Worm (Caenorhabditis elegans) whole organism, L2 larva: ENCODE results near the gene ccm-3.
A peak's percentile ranks its signal among the peaks of the same experiment; 100 is the strongest.

Experiments used
- C34F6.9 ChIP-seq: fragments of 150-350 bp; optimal IDR thresholded peaks from 2 replicates; lab custom pipeline; 2014; ENCODE audit warnings: missing biosample characterization, missing genetic modification characterization
- F13H6.1 ChIP-seq: sonication (generic microtip); optimal IDR thresholded peaks from 2 replicates; lab custom pipeline; 2016; ENCODE audit warnings: missing genetic modification characterization, missing compliant biosample characterization
- R02D3.7 ChIP-seq: fragments of 150-350 bp; optimal IDR thresholded peaks from 2 replicates; lab custom pipeline; 2014; ENCODE audit warnings: missing biosample characterization, missing genetic modification characterization
- Y55F3AM.14 ChIP-seq: fragments of 200-800 bp; sonication (Bioruptor generic); optimal IDR thresholded peaks from 2 replicates; lab custom pipeline; 2018; ENCODE audit warnings: mild to moderate bottlenecking, missing genetic modification characterization, missing compliant biosample characterization
- ZK546.5 ChIP-seq: sonication (generic microtip); optimal IDR thresholded peaks from 2 replicates; lab custom pipeline; 2017; ENCODE audit warnings: missing biosample characterization, missing genetic modification characterization
- alr-1 ChIP-seq: fragments of 150-350 bp; optimal IDR thresholded peaks from 2 replicates; lab custom pipeline; 2014; ENCODE audit warnings: missing biosample characterization, missing genetic modification characterization
- aly-2 ChIP-seq: fragments of 150-350 bp; optimal IDR thresholded peaks from 2 replicates; lab custom pipeline; 2014; ENCODE audit warnings: missing biosample characterization, missing genetic modification characterization
- ama-1 ChIP-seq: fragments of 150-350 bp; optimal IDR thresholded peaks from 2 replicates; lab custom pipeline; 2018; ENCODE audit warnings: inconsistent platforms
- blmp-1 ChIP-seq: sonication (generic microtip); optimal IDR thresholded peaks from 2 replicates; lab custom pipeline; 2017; ENCODE audit warnings: missing genetic modification characterization, mild to moderate bottlenecking, missing compliant biosample characterization, antibody characterized with exemption, moderate library complexity; ENCODE audit not compliant: insufficient read depth
- ceh-16 ChIP-seq: fragments of 150-350 bp; optimal IDR thresholded peaks from 2 replicates; lab custom pipeline; 2014; ENCODE audit warnings: missing biosample characterization, missing genetic modification characterization
- ceh-82 ChIP-seq: fragments of 150-350 bp; optimal IDR thresholded peaks from 2 replicates; lab custom pipeline; 2014; ENCODE audit warnings: missing biosample characterization, missing genetic modification characterization
- crh-2 ChIP-seq: sonication (generic microtip); optimal IDR thresholded peaks from 2 replicates; lab custom pipeline; 2017; ENCODE audit warnings: missing biosample characterization, missing genetic modification characterization
- dmd-4 ChIP-seq: sonication (generic microtip); optimal IDR thresholded peaks from 2 replicates; lab custom pipeline; 2017; ENCODE audit warnings: missing biosample characterization, missing genetic modification characterization
- egl-27 ChIP-seq: sonication (generic microtip); optimal IDR thresholded peaks from 3 replicates; lab custom pipeline; 2017; ENCODE audit warnings: missing biosample characterization, missing genetic modification reagents, missing genetic modification characterization
- elt-1 ChIP-seq: fragments of 150-350 bp; optimal IDR thresholded peaks from 2 replicates; lab custom pipeline; 2014; ENCODE audit warnings: missing biosample characterization, missing genetic modification characterization
- elt-3 ChIP-seq: sonication (generic microtip); optimal IDR thresholded peaks from 2 replicates; lab custom pipeline; 2017; ENCODE audit warnings: missing biosample characterization, missing genetic modification characterization
- fos-1 ChIP-seq: fragments of 150-350 bp; optimal IDR thresholded peaks from 2 replicates; lab custom pipeline; 2014; ENCODE audit warnings: missing biosample characterization, missing genetic modification characterization
- gmeb-1 ChIP-seq: fragments of 150-350 bp; optimal IDR thresholded peaks from 2 replicates; lab custom pipeline; 2014; ENCODE audit warnings: missing biosample characterization, missing genetic modification characterization
- lin-13 ChIP-seq: fragments of 150-350 bp; optimal IDR thresholded peaks from 2 replicates; lab custom pipeline; 2014; ENCODE audit warnings: missing biosample characterization, missing genetic modification reagents, missing genetic modification characterization
- lin-39 ChIP-seq: fragments of 150-350 bp; optimal IDR thresholded peaks from 2 replicates; lab custom pipeline; 2014; ENCODE audit warnings: missing biosample characterization, missing genetic modification reagents, missing genetic modification characterization
- lsy-2 ChIP-seq, 2 experiments: fragments of 150-350 bp in 1 of 2; sonication (generic microtip) in 1 of 2; optimal IDR thresholded peaks; 2 replicates each; lab custom pipeline; 2014 to 2017; ENCODE audit warnings: missing biosample characterization in 2 of 2, missing genetic modification characterization in 2 of 2
- mab-5 ChIP-seq: fragments of 150-350 bp; optimal IDR thresholded peaks from 2 replicates; lab custom pipeline; 2014; ENCODE audit warnings: missing biosample characterization, missing genetic modification characterization
- mbf-1 ChIP-seq: sonication (generic microtip); optimal IDR thresholded peaks from 2 replicates; lab custom pipeline; 2017; ENCODE audit warnings: missing biosample characterization, missing genetic modification characterization
- mdl-1 ChIP-seq, 2 experiments: fragments of 150-350 bp in 1 of 2; sonication (generic microtip) in 1 of 2; optimal IDR thresholded peaks; 2 replicates each; lab custom pipeline; 2017; ENCODE audit warnings: missing biosample characterization in 2 of 2, missing genetic modification characterization in 2 of 2
- nhr-10 ChIP-seq: sonication (generic microtip); optimal IDR thresholded peaks from 2 replicates; lab custom pipeline; 2017; ENCODE audit warnings: missing biosample characterization, missing genetic modification characterization
- nhr-11 ChIP-seq: fragments of 150-350 bp; optimal IDR thresholded peaks from 2 replicates; lab custom pipeline; 2014; ENCODE audit warnings: missing biosample characterization, missing genetic modification characterization
- nhr-12 ChIP-seq: fragments of 150-350 bp; optimal IDR thresholded peaks from 2 replicates; lab custom pipeline; 2014; ENCODE audit warnings: missing biosample characterization, missing genetic modification characterization
- nhr-129 ChIP-seq: fragments of 150-350 bp; optimal IDR thresholded peaks from 2 replicates; lab custom pipeline; 2014; ENCODE audit warnings: missing biosample characterization, missing genetic modification characterization
- nhr-21 ChIP-seq: fragments of 150-350 bp; optimal IDR thresholded peaks from 2 replicates; lab custom pipeline; 2014; ENCODE audit warnings: missing biosample characterization, missing genetic modification characterization
- nhr-23 ChIP-seq: fragments of 150-350 bp; optimal IDR thresholded peaks from 2 replicates; lab custom pipeline; 2014; ENCODE audit warnings: missing biosample characterization, missing genetic modification reagents, missing genetic modification characterization
- nhr-237 ChIP-seq: fragments of 150-350 bp; optimal IDR thresholded peaks from 2 replicates; lab custom pipeline; 2014; ENCODE audit warnings: missing biosample characterization, missing genetic modification characterization
- nhr-6 ChIP-seq: fragments of 150-350 bp; optimal IDR thresholded peaks from 2 replicates; lab custom pipeline; 2014; ENCODE audit warnings: missing biosample characterization, missing genetic modification characterization
- nhr-77 ChIP-seq: fragments of 150-350 bp; optimal IDR thresholded peaks from 2 replicates; lab custom pipeline; 2014; ENCODE audit warnings: missing biosample characterization, missing genetic modification characterization
- peb-1 ChIP-seq: fragments of 150-350 bp; optimal IDR thresholded peaks from 2 replicates; lab custom pipeline; 2014; ENCODE audit warnings: missing biosample characterization, missing genetic modification characterization
- sem-4 ChIP-seq: fragments of 150-350 bp; optimal IDR thresholded peaks from 2 replicates; lab custom pipeline; 2014; ENCODE audit warnings: missing biosample characterization, missing genetic modification reagents, missing genetic modification characterization
- skn-1 ChIP-seq: sonication (generic microtip); optimal IDR thresholded peaks from 2 replicates; lab custom pipeline; 2017; ENCODE audit warnings: missing biosample characterization, missing genetic modification characterization
- sma-3 ChIP-seq: sonication (generic microtip); optimal IDR thresholded peaks from 2 replicates; lab custom pipeline; 2016; ENCODE audit warnings: missing genetic modification reagents, missing genetic modification characterization, missing compliant biosample characterization
- sma-9 ChIP-seq, 2 experiments: fragments of 150-350 bp in 1 of 2; sonication (generic microtip) in 1 of 2; optimal IDR thresholded peaks; 2 replicates each; lab custom pipeline; 2014 to 2016; ENCODE audit warnings: missing genetic modification characterization in 2 of 2, mild to moderate bottlenecking in 1 of 2, missing biosample characterization in 1 of 2, missing compliant biosample characterization in 1 of 2, missing genetic modification reagents in 1 of 2, moderate library complexity in 1 of 2
- unc-39 ChIP-seq: fragments of 150-350 bp; optimal IDR thresholded peaks from 2 replicates; lab custom pipeline; 2014; ENCODE audit warnings: missing biosample characterization, missing genetic modification characterization
- unc-55 ChIP-seq: fragments of 150-350 bp; sonication (generic microtip); optimal IDR thresholded peaks from 3 replicates; lab custom pipeline; 2014; ENCODE audit warnings: missing biosample characterization, missing genetic modification reagents, missing genetic modification characterization
- unc-62 ChIP-seq: fragments of 150-350 bp; optimal IDR thresholded peaks from 2 replicates; lab custom pipeline; 2014; ENCODE audit warnings: missing biosample characterization, missing genetic modification reagents, missing genetic modification characterization
- zag-1 ChIP-seq: fragments of 150-350 bp; optimal IDR thresholded peaks from 2 replicates; lab custom pipeline; 2014; ENCODE audit warnings: missing biosample characterization, missing genetic modification characterization
- ztf-1 ChIP-seq: fragments of 200-800 bp; sonication (Bioruptor generic); conservative IDR thresholded peaks from 2 replicates; pipeline ENCODE4 v1.3.6; 2022; ENCODE audit warnings: missing genetic modification characterization, missing compliant biosample characterization
- ztf-11 ChIP-seq: sonication (generic microtip); optimal IDR thresholded peaks from 2 replicates; lab custom pipeline; 2017; ENCODE audit warnings: missing biosample characterization, missing genetic modification characterization
- ztf-4 ChIP-seq: fragments of 150-350 bp; optimal IDR thresholded peaks from 2 replicates; lab custom pipeline; 2014; ENCODE audit warnings: missing biosample characterization, missing genetic modification characterization

ccm-3 gene

DNA sequence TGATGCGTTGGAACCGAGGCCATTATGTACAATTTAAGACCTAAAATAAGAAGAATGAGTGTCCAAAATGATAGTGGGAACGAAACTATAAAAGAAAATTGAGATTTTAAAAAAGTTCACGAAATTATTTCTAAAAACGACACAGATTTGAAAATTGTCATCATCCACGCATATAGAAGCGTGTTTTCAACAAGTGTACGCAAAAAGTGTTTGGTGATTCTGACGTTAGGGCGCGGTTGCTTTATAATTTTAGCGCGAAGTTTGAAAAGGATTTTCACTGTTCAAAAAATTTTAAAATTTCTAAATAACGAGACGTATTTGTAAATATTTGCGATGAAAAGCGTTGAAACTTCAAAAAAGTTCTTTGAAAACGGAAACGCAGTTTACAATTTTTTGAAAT, 43.7 kb downstream of the ccm-3 start, which contains the start of gene cdc-48.1 (continued):
- TF ChIP-seq skn-1 = peak; percentile 100
- TF ChIP-seq lsy-2 (tag; optimal IDR thresholded peaks at IDR 0.05; lab: Kevin White, UChicago) = peak; percentile 98 to 99
- peak; percentile 99 for TF ChIP-seq Y55F3AM.14 (GFP tag; lab: Kevin White, UChicago)
- TF ChIP-seq sma-9 (GFP tag; optimal IDR thresholded peaks at IDR 0.05; lab: Kevin White, UChicago) = peak; percentile 100
- TF ChIP-seq sma-9 (tag; optimal IDR thresholded peaks at IDR 0.05; lab: Kevin White, UChicago) = peak; percentile 49
- TF ChIP-seq unc-39 = peak; percentile 57
- TF ChIP-seq gmeb-1 (tag; lab: Kevin White, UChicago) = peak; percentile 100
- TF ChIP-seq ztf-11 = peak; percentile 87
- peak; percentile 98 for TF ChIP-seq mab-5
- peak; percentile 84 for TF ChIP-seq nhr-12 (tag; lab: Kevin White, UChicago)
- TF ChIP-seq sem-4 (tag; lab: Kevin White, UChicago) = peak; percentile 100
- TF ChIP-seq ceh-16 (tag; lab: Kevin White, UChicago) = peak; percentile 100

DNA sequence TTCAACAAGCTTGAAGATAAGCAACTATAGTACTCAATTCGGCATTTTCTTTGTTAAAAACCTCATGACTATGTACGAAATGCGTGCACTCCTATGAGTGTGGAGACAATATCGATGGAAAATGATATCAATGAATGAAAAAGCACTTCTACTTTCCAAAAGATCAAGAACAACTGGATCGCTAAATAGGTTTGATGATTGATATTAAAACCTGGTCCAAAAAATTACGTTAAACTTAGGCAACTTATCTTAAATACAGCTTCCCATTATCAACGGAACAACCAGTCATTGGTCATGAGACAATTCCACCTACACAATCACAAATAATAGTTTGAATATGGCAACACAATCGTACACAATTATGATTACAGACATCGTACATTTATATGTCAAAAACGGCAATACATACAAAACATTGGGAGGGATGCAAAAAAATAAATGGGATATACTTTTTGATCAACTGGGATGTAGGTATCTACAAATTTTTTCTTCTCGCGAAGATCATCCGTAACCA, 47.3 kb downstream of the ccm-3 start:
- no peak for TF ChIP-seq nhr-129 (tag; lab: Kevin White, UChicago)
- no peak for TF ChIP-seq sma-3 (GFP tag; lab: Kevin White, UChicago)
- TF ChIP-seq unc-62 = no peak
- no peak for TF ChIP-seq ztf-11
- no peak for TF ChIP-seq blmp-1 (tag; lab: Kevin White, UChicago)
- peak; percentile 13 for TF ChIP-seq nhr-6 (tag; lab: Kevin White, UChicago)
- TF ChIP-seq gmeb-1 (tag; lab: Kevin White, UChicago) = no peak
- TF ChIP-seq lsy-2 (tag; optimal IDR thresholded peaks at IDR 0.05; lab: Kevin White, UChicago) = no peak
- TF ChIP-seq dmd-4 (tag; lab: Kevin White, UChicago) = no peak
- no peak for TF ChIP-seq zag-1 (tag; lab: Kevin White, UChicago)
- TF ChIP-seq lin-13 (GFP tag; lab: Kevin White, UChicago) = no peak
- peak; percentile 7 for TF ChIP-seq ama-1 (lab: Kevin White, UChicago)
- no peak for TF ChIP-seq nhr-12 (tag; lab: Kevin White, UChicago)
- TF ChIP-seq mbf-1 (tag; lab: Kevin White, UChicago) = no peak
- TF ChIP-seq nhr-237 = no peak
- TF ChIP-seq crh-2 (tag; lab: Kevin White, UChicago) = no peak
- no peak for TF ChIP-seq nhr-23 (tag; lab: Kevin White, UChicago)
- peak; percentile 4 for TF ChIP-seq fos-1 (tag; lab: Kevin White, UChicago)
- TF ChIP-seq Y55F3AM.14 (GFP tag; lab: Kevin White, UChicago) = no peak
- no peak for TF ChIP-seq peb-1 (tag; lab: Kevin White, UChicago)
- no peak for TF ChIP-seq mab-5
- TF ChIP-seq ztf-1 (GFP tag; lab: Robert Waterston, UW) = no peak
- no peak for TF ChIP-seq ceh-16 (tag; lab: Kevin White, UChicago)
- TF ChIP-seq ztf-4 (tag; lab: Kevin White, UChicago) = no peak
- peak; percentile 23 for TF ChIP-seq nhr-21 (tag; lab: Kevin White, UChicago)

DNA sequence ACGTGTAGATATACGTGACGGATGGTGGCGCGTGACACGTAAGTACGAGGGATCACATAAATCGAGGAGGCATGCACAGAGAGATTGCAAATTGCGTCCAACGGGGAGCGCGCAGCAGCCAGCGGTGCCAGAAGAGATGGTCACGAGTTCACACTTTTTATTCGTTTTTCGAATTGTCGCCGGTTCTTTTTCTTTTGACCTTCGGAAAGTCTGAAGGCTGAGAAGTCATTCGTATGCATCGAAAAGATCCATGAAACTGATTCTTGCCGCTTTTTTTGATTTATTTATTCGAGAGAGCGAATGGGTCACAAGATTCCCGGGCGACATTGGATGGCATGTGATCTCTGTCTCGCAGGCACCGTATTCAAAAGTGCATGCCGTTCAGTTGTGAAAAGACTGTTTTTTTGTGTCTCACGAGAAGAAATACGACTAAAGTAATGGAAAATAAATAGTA, 48.1 kb downstream of the ccm-3 start:
- TF ChIP-seq nhr-11 = no peak
- TF ChIP-seq F13H6.1 (tag; lab: Kevin White, UChicago) = peak; percentile 50
- no peak for TF ChIP-seq dmd-4 (tag; lab: Kevin White, UChicago)
- no peak for TF ChIP-seq nhr-10 (tag; lab: Kevin White, UChicago)
- no peak for TF ChIP-seq lin-39 (tag; lab: Kevin White, UChicago)
- peak in 1 of 2 experiments; percentile 7 for TF ChIP-seq mdl-1 (tag; optimal IDR thresholded peaks at IDR 0.05; lab: Kevin White, UChicago)
- peak; percentile 3 for TF ChIP-seq lin-13 (GFP tag; lab: Kevin White, UChicago)
- TF ChIP-seq gmeb-1 (tag; lab: Kevin White, UChicago) = peak; percentile 60
- no peak for TF ChIP-seq aly-2 (tag; lab: Kevin White, UChicago)
- TF ChIP-seq crh-2 (tag; lab: Kevin White, UChicago) = no peak
- TF ChIP-seq nhr-23 (tag; lab: Kevin White, UChicago) = no peak
- peak; percentile 60 for TF ChIP-seq blmp-1 (tag; lab: Kevin White, UChicago)
- peak; percentile 73 for TF ChIP-seq sma-9 (GFP tag; optimal IDR thresholded peaks at IDR 0.05; lab: Kevin White, UChicago)
- TF ChIP-seq sma-9 (tag; optimal IDR thresholded peaks at IDR 0.05; lab: Kevin White, UChicago) = no peak
- TF ChIP-seq unc-55 (GFP tag; lab: Kevin White, UChicago) = no peak
- peak in 1 of 2 experiments; percentile 67 for TF ChIP-seq lsy-2 (tag; optimal IDR thresholded peaks at IDR 0.05; lab: Kevin White, UChicago)
- no peak for TF ChIP-seq egl-27 (tag; lab: Kevin White, UChicago)
- TF ChIP-seq ceh-82 (tag; lab: Kevin White, UChicago) = no peak
- no peak for TF ChIP-seq ZK546.5 (tag; lab: Kevin White, UChicago)
- no peak for TF ChIP-seq R02D3.7 (tag; lab: Kevin White, UChicago)
- peak; percentile 81 for TF ChIP-seq ama-1 (lab: Kevin White, UChicago)
- TF ChIP-seq zag-1 (tag; lab: Kevin White, UChicago) = no peak
- no peak for TF ChIP-seq ztf-1 (GFP tag; lab: Robert Waterston, UW)
- no peak for TF ChIP-seq ztf-11
- no peak for TF ChIP-seq alr-1 (tag; lab: Kevin White, UChicago)
- no peak for TF ChIP-seq peb-1 (tag; lab: Kevin White, UChicago)
- peak; percentile 86 for TF ChIP-seq C34F6.9 (tag; lab: Kevin White, UChicago)
- TF ChIP-seq elt-1 = no peak
- no peak for TF ChIP-seq unc-62
- TF ChIP-seq mbf-1 (tag; lab: Kevin White, UChicago) = no peak
- no peak for TF ChIP-seq nhr-77 (tag; lab: Kevin White, UChicago)
- TF ChIP-seq fos-1 (tag; lab: Kevin White, UChicago) = no peak
- no peak for TF ChIP-seq nhr-12 (tag; lab: Kevin White, UChicago)
- no peak for TF ChIP-seq nhr-237
- TF ChIP-seq nhr-129 (tag; lab: Kevin White, UChicago) = peak; percentile 77
- TF ChIP-seq elt-3 (tag; lab: Kevin White, UChicago) = no peak
